Worm (Caenorhabditis elegans): Measurements from ENCODE around the gene F19C7.3.

Gene F19C7.3

DNA sequence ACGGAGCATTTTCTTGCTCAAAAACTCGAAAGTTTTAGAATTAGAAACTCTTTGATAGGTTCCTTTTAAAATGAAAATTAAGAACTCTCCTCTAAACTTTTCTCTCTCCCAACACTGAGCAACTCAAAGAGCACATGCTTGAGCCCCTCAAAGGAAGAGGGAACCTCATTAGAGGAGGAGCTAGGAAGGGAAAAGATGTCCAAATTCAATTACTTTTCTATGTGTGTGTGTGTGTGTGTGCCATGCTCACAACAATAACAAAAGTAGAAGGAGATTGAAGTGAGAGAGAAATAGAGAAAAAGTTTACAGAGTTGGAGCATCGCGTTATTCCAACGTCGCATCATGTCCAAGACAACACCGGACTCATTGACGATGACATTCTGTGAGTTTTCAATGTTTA lies 10.9 kb upstream of the F19C7.3 start:
- TF ChIP-seq W03F9.2 (tag; optimal IDR thresholded peaks at IDR 0.05) (no peak), him-1 (tag; optimal IDR thresholded peaks at IDR 0.05) (no peak), dao-5 (tag; optimal IDR thresholded peaks at IDR 0.05) (no peak)

DNA sequence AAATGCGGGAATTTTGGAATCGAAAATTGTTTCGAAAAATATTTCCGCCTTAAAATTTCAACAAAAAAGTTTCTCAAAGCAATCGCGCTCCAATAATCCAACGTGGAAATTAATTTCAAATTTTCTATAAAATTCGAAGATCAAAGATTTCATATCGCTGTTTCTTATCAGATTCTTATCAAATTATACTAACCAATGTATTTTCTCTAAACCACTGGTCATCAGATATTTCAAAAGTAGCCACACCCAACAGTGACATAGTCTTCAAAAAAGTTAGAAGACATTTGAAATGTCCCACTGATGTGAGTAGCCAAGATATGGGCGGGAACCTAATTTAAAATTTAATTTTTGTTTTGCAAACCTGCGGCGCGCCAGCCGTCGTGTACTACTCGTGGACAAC lies 9.4 kb upstream of the F19C7.3 start:
- TF ChIP-seq him-1 (tag; optimal IDR thresholded peaks at IDR 0.05) (no peak), W03F9.2 (tag; optimal IDR thresholded peaks at IDR 0.05) (no peak), dao-5 (tag; optimal IDR thresholded peaks at IDR 0.05) (no peak)

DNA sequence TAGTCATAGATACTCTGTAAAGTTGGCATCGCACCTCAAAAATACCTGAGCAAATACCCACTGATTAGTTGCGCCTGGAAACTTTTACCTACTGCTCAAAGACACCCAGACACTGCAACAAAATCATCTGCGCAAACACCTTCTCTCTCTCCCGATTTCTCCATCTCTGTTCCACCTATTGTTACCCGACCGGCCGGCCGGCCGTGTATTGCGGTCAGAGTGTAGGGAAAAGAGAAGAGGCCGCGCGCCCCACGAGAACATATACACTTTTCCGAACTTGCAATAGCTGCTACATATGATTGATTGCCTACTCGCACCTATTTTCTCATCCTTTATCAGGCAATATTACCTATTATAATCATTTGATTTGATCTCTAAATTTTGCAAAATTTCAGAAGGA lies 8.5 kb upstream of the F19C7.3 start:
- TF ChIP-seq W03F9.2 (tag; optimal IDR thresholded peaks at IDR 0.05) (no peak), dao-5 (tag; optimal IDR thresholded peaks at IDR 0.05) (no peak), him-1 (tag; optimal IDR thresholded peaks at IDR 0.05) (no peak)

DNA sequence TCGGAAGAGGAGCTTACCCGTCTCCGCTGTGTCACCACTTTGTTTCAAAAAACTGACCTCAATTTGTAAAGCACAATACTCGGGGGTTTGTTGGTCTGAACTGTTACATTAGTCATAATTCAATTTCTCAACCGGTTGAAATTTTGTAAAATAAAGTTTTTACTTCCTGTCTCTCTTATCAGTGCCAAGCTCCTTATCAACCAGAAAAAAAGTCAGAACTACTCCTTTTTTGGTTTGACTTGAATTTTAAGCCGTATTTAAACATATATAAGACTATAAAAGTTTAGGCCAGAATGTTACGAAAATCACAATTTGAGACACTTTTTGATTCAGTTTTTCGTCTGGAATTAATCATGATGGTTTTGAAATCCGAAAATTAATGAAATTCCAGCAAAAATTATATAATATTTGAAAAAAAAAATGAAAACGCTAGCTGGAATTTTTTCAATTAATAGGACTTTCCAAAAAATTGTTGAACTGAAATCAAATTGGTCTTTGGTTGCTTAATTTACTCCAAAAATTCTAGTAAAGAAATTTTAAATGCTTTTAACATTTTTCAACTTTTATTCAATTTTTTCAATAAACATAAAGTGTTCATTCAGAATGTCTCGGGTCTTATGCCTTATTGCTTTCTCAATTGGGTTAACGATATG lies 2.6 kb downstream of the F19C7.3 start, which contains the start of gene F19C7.2:
Gene F19C7.2, plus strand, starts transcription at position 603 of the 653 bp plus-strand sequence.
- TF ChIP-seq W03F9.2 (tag; optimal IDR thresholded peaks at IDR 0.05) (no peak), him-1 (tag; optimal IDR thresholded peaks at IDR 0.05) (no peak), dao-5 (tag; optimal IDR thresholded peaks at IDR 0.05) (no peak)

DNA sequence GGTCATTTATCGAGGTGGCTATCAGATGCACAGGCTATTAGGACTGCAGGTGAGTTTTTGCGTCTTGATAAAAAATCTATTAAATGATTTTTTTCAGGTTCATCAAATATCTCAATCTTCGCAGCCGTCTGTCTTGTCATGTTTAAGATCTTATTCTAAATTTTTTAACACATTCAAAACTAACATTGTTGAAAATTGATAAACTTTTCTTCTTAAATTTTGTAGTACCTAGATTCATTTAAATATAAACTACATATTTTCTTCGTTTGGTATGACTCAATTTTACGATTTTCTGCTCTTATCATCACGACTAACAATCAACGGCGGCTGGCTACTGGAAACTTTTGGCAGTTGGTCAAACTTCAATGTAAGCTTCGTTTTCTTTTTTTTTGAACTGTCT lies 5.6 kb downstream of the F19C7.3 start, which contains the start of gene F19C7.4:
Gene F19C7.4, plus strand, starts transcription at position 301 of the 400 bp plus-strand sequence.
- TF ChIP-seq dao-5 (tag; optimal IDR thresholded peaks at IDR 0.05) (no peak), W03F9.2 (tag; optimal IDR thresholded peaks at IDR 0.05) (no peak), him-1 (tag; optimal IDR thresholded peaks at IDR 0.05) (no peak)

DNA sequence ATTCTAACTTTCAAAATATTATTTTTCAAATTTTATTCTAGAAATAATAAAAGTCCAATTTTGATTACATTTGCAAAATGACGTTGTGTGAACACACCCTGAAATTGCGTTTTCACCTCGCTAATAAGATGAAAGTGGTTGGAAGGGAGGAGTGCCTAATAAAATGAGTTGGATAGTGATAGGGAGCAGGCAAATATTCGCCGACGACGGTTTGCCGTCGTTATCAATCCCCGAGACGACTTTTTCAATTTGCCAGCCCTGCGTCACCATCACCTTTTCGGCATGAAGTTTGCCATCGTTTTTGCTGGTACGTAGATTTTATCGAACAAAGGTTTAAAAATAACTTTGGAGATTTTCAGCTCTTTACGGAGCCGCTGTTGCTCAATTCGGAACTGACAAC lies 8.7 kb downstream of the F19C7.3 start, which contains the start of gene nspg-10:
Gene nspg-10, plus strand, starts transcription at position 179 of the 400 bp plus-strand sequence.
- no peak for TF ChIP-seq dao-5 (tag; optimal IDR thresholded peaks at IDR 0.05)
- TF ChIP-seq him-1 (tag; optimal IDR thresholded peaks at IDR 0.05): no peak
- TF ChIP-seq W03F9.2 (tag; optimal IDR thresholded peaks at IDR 0.05): no peak

DNA sequence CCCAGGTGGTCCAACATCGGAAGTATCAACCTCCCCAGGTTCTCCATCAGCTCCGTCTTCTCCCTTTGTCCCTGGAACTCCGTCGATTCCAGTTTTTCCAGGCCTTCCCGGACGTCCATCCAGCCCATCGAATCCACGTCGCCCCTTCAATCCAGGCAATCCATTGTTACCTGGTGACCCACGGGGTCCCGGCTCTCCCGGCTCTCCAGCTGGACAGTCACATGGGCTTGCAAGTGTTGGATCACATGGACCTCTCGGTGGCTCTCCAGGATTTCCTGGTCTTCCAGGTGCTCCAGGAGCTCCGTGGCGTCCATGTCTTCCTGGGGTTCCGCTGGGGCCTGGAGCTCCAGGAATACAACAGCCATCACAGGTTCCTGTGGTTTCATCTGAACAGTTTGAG lies 11.7 kb downstream of the F19C7.3 start:
- TF ChIP-seq dao-5 (tag; optimal IDR thresholded peaks at IDR 0.05) (no peak), him-1 (tag; optimal IDR thresholded peaks at IDR 0.05) (no peak), W03F9.2 (tag; optimal IDR thresholded peaks at IDR 0.05) (no peak)

DNA sequence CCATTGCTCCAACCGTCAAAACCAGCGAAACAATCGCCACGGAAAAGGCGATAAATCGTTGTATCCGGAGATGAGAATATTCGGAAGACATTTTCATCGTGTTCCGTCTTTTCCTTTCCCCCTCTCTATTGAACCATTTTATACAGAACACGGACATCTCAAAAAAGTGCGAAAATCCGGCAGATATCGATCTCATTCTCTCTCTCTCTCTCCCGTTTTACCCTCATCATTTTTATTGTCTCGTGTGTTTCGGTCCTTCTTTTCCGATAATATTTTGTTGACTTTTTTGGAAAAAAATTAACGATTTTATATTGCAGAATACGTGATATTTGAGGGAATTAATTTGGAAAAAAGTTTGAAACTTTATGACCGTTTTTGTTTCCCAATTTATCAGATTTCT lies 12.6 kb downstream of the F19C7.3 start, which contains the start of gene col-110:
Gene col-110, minus strand, starts transcription at position 101 of the 400 bp plus-strand sequence.
- no peak for TF ChIP-seq W03F9.2 (tag; optimal IDR thresholded peaks at IDR 0.05)
- no peak for TF ChIP-seq him-1 (tag; optimal IDR thresholded peaks at IDR 0.05)
- TF ChIP-seq dao-5 (tag; optimal IDR thresholded peaks at IDR 0.05): no peak

DNA sequence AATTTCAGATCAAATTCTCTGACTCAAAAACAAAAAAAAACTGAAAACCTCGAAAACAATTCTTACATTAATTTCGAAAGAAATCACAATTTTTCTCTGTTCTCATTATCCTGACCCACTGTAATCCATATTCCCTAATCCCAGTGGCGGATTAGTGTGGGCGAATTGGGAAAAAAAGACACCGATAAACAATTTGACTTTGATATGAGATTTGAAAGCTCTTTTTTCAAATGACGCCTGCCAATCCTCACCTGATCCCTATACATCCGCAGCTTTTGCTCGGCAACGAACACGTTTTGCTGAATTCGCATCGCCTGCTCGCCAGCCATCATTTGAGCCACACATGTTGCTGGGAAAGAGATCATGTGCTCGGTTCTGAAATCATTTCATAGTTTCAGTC lies 14.8 kb downstream of the F19C7.3 start:
- TF ChIP-seq dao-5 (tag; optimal IDR thresholded peaks at IDR 0.05) (no peak), W03F9.2 (tag; optimal IDR thresholded peaks at IDR 0.05) (no peak), him-1 (tag; optimal IDR thresholded peaks at IDR 0.05) (no peak)

DNA sequence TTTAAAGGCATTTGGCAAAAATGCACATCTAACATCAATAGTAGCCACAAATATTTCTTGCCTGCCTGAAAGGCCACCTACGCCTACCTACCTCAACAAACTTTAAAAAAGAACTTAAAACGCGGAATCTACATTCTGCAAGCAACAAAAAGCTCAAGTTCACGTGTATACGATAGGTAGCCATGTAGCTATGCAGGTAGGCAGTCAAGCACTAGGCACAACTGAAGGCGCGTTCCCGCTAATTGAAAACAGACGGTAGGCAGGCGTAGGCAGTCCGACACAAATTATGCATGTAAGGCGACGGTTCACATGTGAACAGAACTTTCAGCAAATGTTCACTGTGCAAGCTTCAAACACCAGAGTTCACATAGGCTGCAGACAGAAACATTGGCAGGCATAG lies 15.7 kb downstream of the F19C7.3 start:
- TF ChIP-seq dao-5 (tag; optimal IDR thresholded peaks at IDR 0.05) (no peak), him-1 (tag; optimal IDR thresholded peaks at IDR 0.05) (no peak), W03F9.2 (tag; optimal IDR thresholded peaks at IDR 0.05) (no peak)

DNA sequence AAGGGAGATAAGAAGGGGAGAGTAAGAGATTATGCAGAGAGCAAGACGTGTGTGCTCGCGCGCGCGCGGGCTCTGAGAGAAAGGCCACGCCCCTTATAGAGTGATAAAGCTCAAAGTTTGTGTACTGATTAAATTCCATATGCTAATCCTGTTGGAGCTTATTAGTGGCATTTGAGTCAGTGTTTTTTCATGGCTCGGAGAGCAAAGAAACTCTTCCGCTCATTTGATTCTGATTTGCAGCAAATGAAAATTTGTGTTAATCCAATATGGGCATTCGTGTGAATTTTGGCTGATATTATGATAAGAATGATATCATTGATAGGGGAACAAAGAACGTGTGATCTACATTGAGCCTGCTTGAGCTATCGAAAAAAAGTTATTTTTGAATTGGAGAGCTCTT lies 16.6 kb downstream of the F19C7.3 start:
- TF ChIP-seq dao-5 (tag; optimal IDR thresholded peaks at IDR 0.05): no peak
- no peak for TF ChIP-seq W03F9.2 (tag; optimal IDR thresholded peaks at IDR 0.05)
- no peak for TF ChIP-seq him-1 (tag; optimal IDR thresholded peaks at IDR 0.05)

DNA sequence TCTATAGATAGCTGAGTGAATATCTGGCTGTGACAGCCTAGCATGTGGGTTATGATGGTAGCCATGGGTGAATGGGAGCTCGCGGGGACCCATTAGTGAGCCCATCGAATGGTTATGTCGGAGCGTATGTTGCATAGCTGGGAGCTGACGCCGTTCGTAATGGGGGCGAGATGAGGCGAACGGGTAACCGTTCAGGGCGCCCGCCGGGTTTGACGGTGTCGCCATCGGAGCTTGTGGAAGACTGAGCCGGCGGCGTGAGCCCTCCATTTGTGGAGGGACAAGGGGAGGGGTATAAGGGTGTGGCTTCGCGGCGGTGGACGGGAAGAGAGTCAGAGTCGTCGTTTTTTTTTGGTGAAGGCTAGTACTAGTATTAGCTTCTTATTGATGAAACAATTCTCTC lies 26.9 kb downstream of the F19C7.3 start:
- TF ChIP-seq W03F9.2 (tag; optimal IDR thresholded peaks at IDR 0.05): no peak
- TF ChIP-seq dao-5 (tag; optimal IDR thresholded peaks at IDR 0.05): no peak
- no peak for TF ChIP-seq him-1 (tag; optimal IDR thresholded peaks at IDR 0.05)

DNA sequence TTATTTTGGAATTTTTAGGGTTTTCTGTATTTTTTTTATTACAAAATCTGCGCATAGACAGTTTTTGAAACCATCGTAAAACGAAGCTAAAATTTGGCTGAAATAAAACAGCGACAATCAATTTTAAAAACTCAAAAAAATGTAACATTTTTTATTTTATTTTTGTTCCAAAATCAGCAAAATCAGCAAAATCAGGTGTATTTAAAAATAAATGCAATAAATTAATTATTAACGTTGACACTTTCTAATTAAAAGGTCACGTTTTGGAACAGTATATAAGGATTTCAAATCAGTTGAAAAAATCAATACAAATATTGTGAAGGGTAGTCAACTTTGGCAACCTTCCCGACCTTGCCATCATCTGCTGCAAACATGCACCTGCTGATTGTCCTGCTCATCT lies 36.5 kb downstream of the F19C7.3 start, which contains the start of gene R105.1:
Gene R105.1, plus strand, starts transcription at position 301 of the 400 bp plus-strand sequence.
- no peak for TF ChIP-seq W03F9.2 (tag; optimal IDR thresholded peaks at IDR 0.05)
- TF ChIP-seq dao-5 (tag; optimal IDR thresholded peaks at IDR 0.05): no peak
- TF ChIP-seq him-1 (tag; optimal IDR thresholded peaks at IDR 0.05): no peak

DNA sequence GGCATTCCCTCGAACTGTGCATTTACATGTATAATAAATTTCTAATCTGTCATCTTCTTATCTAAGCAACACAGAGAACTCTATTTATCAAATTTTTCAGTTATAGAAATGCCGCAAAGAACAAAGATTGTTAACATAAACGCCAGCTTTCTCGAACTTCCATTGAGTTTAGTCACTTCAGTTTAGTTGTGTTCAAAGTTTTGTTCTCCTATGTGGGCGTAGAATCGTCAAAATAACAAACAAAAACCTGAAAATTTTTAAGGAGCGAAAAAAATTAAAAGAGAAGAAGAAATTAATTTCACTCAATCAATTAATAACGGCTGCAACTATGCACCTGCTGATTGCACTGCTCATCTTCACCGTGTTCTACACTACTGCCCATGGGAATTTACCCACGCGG lies 39.1 kb downstream of the F19C7.3 start, which contains the start of gene R105.5:
Gene R105.5, plus strand, starts transcription at position 301 of the 400 bp plus-strand sequence.
- no peak for TF ChIP-seq W03F9.2 (tag; optimal IDR thresholded peaks at IDR 0.05)

DNA sequence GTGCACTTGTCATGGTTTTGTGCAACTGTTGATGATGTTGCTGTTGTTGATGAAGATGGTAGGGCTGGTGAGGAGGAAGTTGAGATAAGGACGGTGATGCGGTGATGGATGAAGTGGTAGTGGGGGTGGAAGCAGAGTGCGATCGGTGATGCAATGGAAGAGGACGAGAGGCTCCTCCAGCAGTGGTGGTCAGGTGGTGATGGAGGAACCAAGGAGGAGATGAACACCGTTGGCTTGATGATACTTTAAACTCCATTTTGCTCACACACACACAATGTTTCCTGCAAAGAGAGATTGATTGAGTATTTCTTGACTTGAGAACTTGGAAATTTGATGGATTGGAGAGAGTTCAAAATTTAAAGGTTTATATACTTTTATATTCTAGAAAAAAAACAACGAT lies 40.9 kb downstream of the F19C7.3 start, which contains the start of gene F19C7.8:
Gene F19C7.8, minus strand, starts transcription at position 256 of the 400 bp plus-strand sequence.
- TF ChIP-seq W03F9.2 (tag; optimal IDR thresholded peaks at IDR 0.05) (no peak), dao-5 (tag; optimal IDR thresholded peaks at IDR 0.05) (no peak), him-1 (tag; optimal IDR thresholded peaks at IDR 0.05) (no peak)
